Worm (Caenorhabditis elegans) whole organism, young adult: Measurements from ENCODE around the gene R03E9.2.

Experiments
- B0019.2 ChIP-seq: fragments of 200-800 bp; sonication (Bioruptor generic); conservative IDR thresholded peaks from 2 replicates; pipeline ENCODE4 v1.3.6; 2022; ENCODE audit warnings: missing genetic modification reagents, missing genetic modification characterization, missing compliant biosample characterization
- B0261.1 ChIP-seq: sonication (generic microtip); optimal IDR thresholded peaks from 2 replicates; lab custom pipeline; 2016; ENCODE audit warnings: mild to moderate bottlenecking, missing genetic modification characterization, moderate library complexity, missing compliant biosample characterization
- D2030.7 ChIP-seq: fragments of 200-800 bp; sonication (Bioruptor generic); IDR thresholded peaks from 2 replicates; pipeline ENCODE4 v1.3.6; 2022; ENCODE audit warnings: missing genetic modification reagents, missing genetic modification characterization, missing compliant biosample characterization
- F10E7.11 ChIP-seq: sonication (generic microtip); optimal IDR thresholded peaks from 2 replicates; lab custom pipeline; 2017; ENCODE audit warnings: mild to moderate bottlenecking, missing genetic modification characterization, moderate library complexity, missing compliant biosample characterization
- F23B12.7 ChIP-seq: sonication (generic microtip); optimal IDR thresholded peaks from 2 replicates; lab custom pipeline; 2017; ENCODE audit warnings: missing genetic modification characterization, mild to moderate bottlenecking, missing compliant biosample characterization, antibody characterized with exemption, moderate library complexity; ENCODE audit not compliant: insufficient read depth
- F37B4.10 ChIP-seq: fragments of 200-800 bp; sonication (Bioruptor generic); IDR thresholded peaks from 2 replicates; pipeline ENCODE4 v1.3.6; 2022; ENCODE audit warnings: missing genetic modification characterization, missing compliant biosample characterization
- F39B2.1 ChIP-seq: fragments of 200-800 bp; sonication (Bioruptor generic); IDR thresholded peaks from 2 replicates; pipeline ENCODE4 v1.3.6; 2022; ENCODE audit warnings: missing genetic modification reagents, missing genetic modification characterization, missing compliant biosample characterization
- F57A8.1 ChIP-seq: fragments of 200-800 bp; sonication (Bioruptor generic); optimal IDR thresholded peaks from 2 replicates; lab custom pipeline; 2018; ENCODE audit warnings: mild to moderate bottlenecking, missing genetic modification characterization, moderate library complexity, missing compliant biosample characterization
- K12H6.12 ChIP-seq: fragments of 200-800 bp; sonication (Bioruptor generic); optimal IDR thresholded peaks from 2 replicates; lab custom pipeline; 2018; ENCODE audit warnings: mild to moderate bottlenecking, missing genetic modification characterization, missing compliant biosample characterization
- T26A5.8 ChIP-seq: sonication (generic microtip); optimal IDR thresholded peaks from 2 replicates; lab custom pipeline; 2016; ENCODE audit warnings: missing genetic modification characterization, missing compliant biosample characterization
- Y67H2A.10 ChIP-seq: fragments of 200-800 bp; sonication (Bioruptor generic); conservative IDR thresholded peaks from 2 replicates; pipeline ENCODE4 v1.3.6; 2022; ENCODE audit warnings: missing genetic modification reagents, missing genetic modification characterization, missing compliant biosample characterization
- Y79H2A.3 ChIP-seq: fragments of 200-800 bp; sonication (Bioruptor generic); conservative IDR thresholded peaks from 2 replicates; pipeline ENCODE4 v1.3.6; 2022; ENCODE audit warnings: missing genetic modification reagents, missing genetic modification characterization, missing compliant biosample characterization
- Y95B8A.8 ChIP-seq: fragments of 200-800 bp; sonication (Bioruptor generic); IDR thresholded peaks from 2 replicates; pipeline ENCODE4 v1.3.6; 2022; ENCODE audit warnings: missing genetic modification reagents, missing genetic modification characterization, missing compliant biosample characterization
- akir-1 ChIP-seq: fragments of 200-800 bp; sonication (Bioruptor generic); optimal IDR thresholded peaks from 2 replicates; lab custom pipeline; 2018; ENCODE audit warnings: mild to moderate bottlenecking, missing genetic modification characterization, moderate library complexity, missing compliant biosample characterization
- atf-7 ChIP-seq: sonication (generic microtip); optimal IDR thresholded peaks from 2 replicates; lab custom pipeline; 2017; ENCODE audit warnings: mild to moderate bottlenecking, missing genetic modification characterization, missing compliant biosample characterization
- athp-1 ChIP-seq: sonication (generic microtip); optimal IDR thresholded peaks from 2 replicates; lab custom pipeline; 2017; ENCODE audit warnings: mild to moderate bottlenecking, missing genetic modification characterization, missing compliant biosample characterization
- bed-2 ChIP-seq: fragments of 200-800 bp; sonication (Bioruptor generic); IDR thresholded peaks from 2 replicates; pipeline ENCODE4 v1.3.6; 2022; ENCODE audit warnings: missing genetic modification reagents, missing genetic modification characterization, missing compliant biosample characterization
- cebp-1 ChIP-seq, 2 experiments: fragments of 200-800 bp in 1 of 2; sonication (Bioruptor generic) in 1 of 2; sonication (generic microtip) in 1 of 2; IDR thresholded peaks in 1 of 2; optimal IDR thresholded peaks in 1 of 2; 2 replicates each; pipeline versions ENCODE4 v1.3.6 to Lab custom; 2017 to 2022; ENCODE audit warnings: missing compliant biosample characterization in 2 of 2, missing genetic modification characterization in 2 of 2, mild to moderate bottlenecking in 1 of 2, missing genetic modification reagents in 1 of 2, moderate library complexity in 1 of 2
- cebp-2 ChIP-seq: fragments of 200-800 bp; sonication (Bioruptor generic); IDR thresholded peaks from 2 replicates; pipeline ENCODE4 v1.3.6; 2022; ENCODE audit warnings: missing genetic modification characterization, missing compliant biosample characterization
- ceh-27 ChIP-seq: fragments of 200-800 bp; sonication (Bioruptor generic); optimal IDR thresholded peaks from 2 replicates; lab custom pipeline; 2018; ENCODE audit warnings: mild to moderate bottlenecking, missing genetic modification characterization, moderate library complexity, missing compliant biosample characterization
- ceh-91 ChIP-seq: fragments of 200-800 bp; sonication (Bioruptor generic); IDR thresholded peaks from 2 replicates; pipeline ENCODE4 v1.3.6; 2022; ENCODE audit warnings: missing genetic modification reagents, missing genetic modification characterization, missing compliant biosample characterization
- chd-7 ChIP-seq: sonication (generic microtip); optimal IDR thresholded peaks from 2 replicates; lab custom pipeline; 2016; ENCODE audit warnings: mild to moderate bottlenecking, missing genetic modification characterization, moderate library complexity, missing compliant biosample characterization
- dpff-1 ChIP-seq: sonication (generic microtip); optimal IDR thresholded peaks from 2 replicates; lab custom pipeline; 2017; ENCODE audit warnings: mild to moderate bottlenecking, missing genetic modification characterization, missing compliant biosample characterization
- egl-18 ChIP-seq: fragments of 200-800 bp; sonication (Bioruptor generic); IDR thresholded peaks from 2 replicates; pipeline ENCODE4 v1.3.6; 2022; ENCODE audit warnings: missing genetic modification reagents, missing genetic modification characterization, missing compliant biosample characterization
- ekl-4 ChIP-seq: fragments of 200-800 bp; sonication (Bioruptor generic); IDR thresholded peaks from 2 replicates; pipeline ENCODE4 v1.3.6; 2022; ENCODE audit warnings: missing genetic modification reagents, missing genetic modification characterization, missing compliant biosample characterization
- ets-4 ChIP-seq: fragments of 200-800 bp; sonication (Bioruptor generic); optimal IDR thresholded peaks from 2 replicates; lab custom pipeline; 2018; ENCODE audit warnings: mild to moderate bottlenecking, missing genetic modification characterization, missing compliant biosample characterization
- fkh-3 ChIP-seq: sonication (generic microtip); optimal IDR thresholded peaks from 2 replicates; lab custom pipeline; 2016; ENCODE audit warnings: mild to moderate bottlenecking, missing genetic modification characterization, missing compliant biosample characterization
- hmg-20 ChIP-seq: fragments of 200-800 bp; sonication (Bioruptor generic); IDR thresholded peaks from 2 replicates; pipeline ENCODE4 v1.3.6; 2022; ENCODE audit warnings: missing genetic modification reagents, missing genetic modification characterization, missing compliant biosample characterization
- hrde-1 ChIP-seq: sonication (generic microtip); optimal IDR thresholded peaks from 2 replicates; lab custom pipeline; 2016; ENCODE audit warnings: missing genetic modification characterization, mild to moderate bottlenecking, missing compliant biosample characterization, moderate library complexity, missing genotype, missing genetic modification reagents, borderline replicate concordance
- hsf-1 ChIP-seq: fragments of 200-800 bp; sonication (Bioruptor generic); IDR thresholded peaks from 2 replicates; pipeline ENCODE4 v1.3.6; 2022; ENCODE audit warnings: missing genetic modification reagents, missing genetic modification characterization, missing compliant biosample characterization
- lag-1 ChIP-seq: fragments of 200-800 bp; sonication (Bioruptor generic); IDR thresholded peaks from 2 replicates; pipeline ENCODE4 v1.3.6; 2022; ENCODE audit warnings: missing genetic modification reagents, missing genetic modification characterization, missing compliant biosample characterization
- lin-26 ChIP-seq: fragments of 200-800 bp; sonication (Bioruptor generic); IDR thresholded peaks from 2 replicates; pipeline ENCODE4 v1.3.6; 2022; ENCODE audit warnings: missing genetic modification reagents, missing genetic modification characterization, missing compliant biosample characterization
- lin-40 ChIP-seq: sonication (generic microtip); optimal IDR thresholded peaks from 2 replicates; lab custom pipeline; 2016; ENCODE audit warnings: missing genetic modification characterization, mild to moderate bottlenecking, missing compliant biosample characterization, missing genotype, missing genetic modification reagents
- lin-54 ChIP-seq: fragments of 200-800 bp; sonication (Bioruptor generic); optimal IDR thresholded peaks from 2 replicates; lab custom pipeline; 2018; ENCODE audit warnings: mild to moderate bottlenecking, missing genetic modification characterization, missing compliant biosample characterization
- lir-1 ChIP-seq: fragments of 200-800 bp; sonication (Bioruptor generic); conservative IDR thresholded peaks from 2 replicates; pipeline ENCODE4 v1.3.6; 2022; ENCODE audit warnings: missing genetic modification reagents, missing genetic modification characterization, missing compliant biosample characterization
- lsy-27 ChIP-seq: sonication (generic microtip); optimal IDR thresholded peaks from 2 replicates; lab custom pipeline; 2017; ENCODE audit warnings: missing genetic modification characterization, mild to moderate bottlenecking, missing compliant biosample characterization, antibody characterized with exemption, missing genotype, borderline replicate concordance; ENCODE audit not compliant: insufficient read depth
- madf-10 ChIP-seq: sonication (generic microtip); optimal IDR thresholded peaks from 2 replicates; lab custom pipeline; 2016; ENCODE audit warnings: mild to moderate bottlenecking, missing genetic modification characterization, missing compliant biosample characterization
- madf-3 ChIP-seq: fragments of 200-800 bp; sonication (Bioruptor generic); IDR thresholded peaks from 2 replicates; pipeline ENCODE4 v1.3.6; 2022; ENCODE audit warnings: missing genetic modification reagents, missing genetic modification characterization, missing compliant biosample characterization
- madf-8 ChIP-seq: fragments of 200-800 bp; sonication (Bioruptor generic); conservative IDR thresholded peaks from 2 replicates; pipeline ENCODE4 v1.3.6; 2022; ENCODE audit warnings: missing genetic modification reagents, missing genetic modification characterization, missing compliant biosample characterization
- mel-28 ChIP-seq: sonication (generic microtip); optimal IDR thresholded peaks from 2 replicates; lab custom pipeline; 2016; ENCODE audit warnings: borderline replicate concordance, mild to moderate bottlenecking, missing genetic modification characterization, missing compliant biosample characterization
- nhr-80 ChIP-seq: sonication (generic microtip); optimal IDR thresholded peaks from 2 replicates; lab custom pipeline; 2016; ENCODE audit warnings: missing genetic modification characterization, missing compliant biosample characterization
- rcor-1 ChIP-seq: fragments of 200-800 bp; sonication (Bioruptor generic); IDR thresholded peaks from 2 replicates; pipeline ENCODE4 v1.3.6; 2022; ENCODE audit warnings: missing genetic modification reagents, missing genetic modification characterization, missing compliant biosample characterization
- rec-8 ChIP-seq, 2 experiments: sonication (generic microtip); optimal IDR thresholded peaks; 2 replicates each; lab custom pipeline; 2016; ENCODE audit warnings: mild to moderate bottlenecking in 2 of 2, missing genetic modification characterization in 2 of 2, missing genetic modification reagents in 2 of 2, missing genotype in 2 of 2, missing biosample characterization in 1 of 2, missing compliant biosample characterization in 1 of 2, moderate library complexity in 1 of 2
- sdz-38 ChIP-seq: sonication (generic microtip); optimal IDR thresholded peaks from 2 replicates; lab custom pipeline; 2016; ENCODE audit warnings: missing genotype, missing genetic modification characterization, missing compliant biosample characterization
- snpc-1.3 ChIP-seq: sonication (generic microtip); optimal IDR thresholded peaks from 2 replicates; lab custom pipeline; 2017; ENCODE audit warnings: missing genetic modification characterization, mild to moderate bottlenecking, missing compliant biosample characterization, antibody characterized with exemption, moderate library complexity, missing genotype, missing genetic modification reagents; ENCODE audit not compliant: insufficient read depth
- xnd-1 ChIP-seq: sonication (generic microtip); optimal IDR thresholded peaks from 2 replicates; lab custom pipeline; 2016; ENCODE audit warnings: missing genotype, missing genetic modification reagents, missing genetic modification characterization, missing compliant biosample characterization
- zim-3 ChIP-seq: sonication (generic microtip); optimal IDR thresholded peaks from 2 replicates; lab custom pipeline; 2017; ENCODE audit warnings: mild to moderate bottlenecking, missing genetic modification characterization, moderate library complexity, missing compliant biosample characterization

R03E9.2 gene

ce11 chrX:6750145-6750544 lies 17.0 kb upstream of the R03E9.2 start (continued):
- TF ChIP-seq ceh-27 (GFP tag; lab: Kevin White, UChicago) (peak; percentile 80), egl-18 (no peak), D2030.7 (GFP tag; lab: Robert Waterston, UW) (no peak), lsy-27 (tag; lab: Kevin White, UChicago) (no peak), B0019.2 (GFP tag; lab: Robert Waterston, UW) (no peak), lir-1 (GFP tag; lab: Robert Waterston, UW) (no peak), F57A8.1 (GFP tag; lab: Kevin White, UChicago) (no peak), chd-7 (tag; lab: Kevin White, UChicago) (peak; percentile 86), madf-10 (tag; lab: Kevin White, UChicago) (peak; percentile 74), cebp-1 (GFP tag; IDR thresholded peaks at IDR 0.05; lab: Robert Waterston, UW) (peak; percentile 89), cebp-1 (tag; optimal IDR thresholded peaks at IDR 0.05; lab: Kevin White, UChicago) (peak; percentile 96), lin-40 (tag; lab: Kevin White, UChicago) (peak; percentile 87), hmg-20 (GFP tag; lab: Robert Waterston, UW) (no peak), snpc-1.3 (tag; lab: Kevin White, UChicago) (no peak), nhr-80 (tag; lab: Kevin White, UChicago) (peak; percentile 81), Y95B8A.8 (GFP tag; lab: Robert Waterston, UW) (peak; percentile 40; the same call in 1 of the 2 replicates), fkh-3 (tag; lab: Kevin White, UChicago) (no peak), lin-26 (GFP tag; lab: Robert Waterston, UW) (peak; percentile 51; the same call in 1 of the 2 replicates), hrde-1 (tag; lab: Kevin White, UChicago) (no peak), T26A5.8 (no peak), ekl-4 (peak; percentile 45; the same call in 1 of the 2 replicates), dpff-1 (tag; lab: Kevin White, UChicago) (no peak), athp-1 (tag; lab: Kevin White, UChicago) (no peak), Y67H2A.10 (GFP tag; lab: Robert Waterston, UW) (no peak), rcor-1 (GFP tag; lab: Robert Waterston, UW) (no peak), ceh-91 (GFP tag; lab: Robert Waterston, UW) (no peak), akir-1 (GFP tag; lab: Kevin White, UChicago) (peak; percentile 32), F10E7.11 (no peak), sdz-38 (no peak), atf-7 (tag; lab: Kevin White, UChicago) (peak; percentile 81), zim-3 (tag; lab: Kevin White, UChicago) (no peak), K12H6.12 (tag; lab: Kevin White, UChicago) (peak; percentile 86), mel-28 (tag; lab: Kevin White, UChicago) (no peak), F37B4.10 (GFP tag; lab: Robert Waterston, UW) (no peak), lag-1 (GFP tag; lab: Robert Waterston, UW) (no peak), B0261.1 (tag; lab: Kevin White, UChicago) (no peak), Y79H2A.3 (GFP tag; lab: Robert Waterston, UW) (no peak), bed-2 (GFP tag; lab: Robert Waterston, UW) (no peak), xnd-1 (tag; lab: Kevin White, UChicago) (no peak), madf-3 (GFP tag; lab: Robert Waterston, UW) (0 out of 2 replicates have a peak, but pooled peaks have one; percentile 16), madf-8 (GFP tag; lab: Robert Waterston, UW) (no peak), F23B12.7 (tag; lab: Kevin White, UChicago) (no peak), rec-8 (tag; optimal IDR thresholded peaks at IDR 0.05; lab: Kevin White, UChicago) (no peak), F39B2.1 (GFP tag; lab: Robert Waterston, UW) (no peak), ets-4 (no peak), lin-54 (peak; percentile 53), cebp-2 (GFP tag; lab: Robert Waterston, UW) (no peak), hsf-1 (GFP tag; lab: Robert Waterston, UW) (no peak)
